Fruit fly (Drosophila melanogaster) whole organism, embryonic: ENCODE results near the gene CG5160.

Experiments
- Aef1 ChIP-seq: fragments of 200-800 bp; sonication (Bioruptor generic); IDR thresholded peaks from 3 replicates; pipeline ENCODE4 v1.3.6; 2022; ENCODE audit warnings: missing biosample characterization, missing genetic modification characterization
- B-H2 ChIP-seq: fragments of 200-800 bp; sonication (Bioruptor generic); optimal IDR thresholded peaks from 2 replicates; lab custom pipeline; 2018; ENCODE audit warnings: missing biosample characterization, mild to moderate bottlenecking, missing genetic modification characterization
- CG1024 ChIP-seq: fragments of 200-800 bp; sonication (Bioruptor generic); IDR thresholded peaks from 2 replicates; pipeline ENCODE4 v1.3.6; 2022; ENCODE audit warnings: missing biosample characterization, missing genetic modification characterization
- CG1233 ChIP-seq: fragments of 200-800 bp; sonication (Bioruptor generic); optimal IDR thresholded peaks from 4 replicates; lab custom pipeline; 2018; ENCODE audit warnings: missing biosample characterization, mild to moderate bottlenecking, missing genetic modification characterization
- CG13775 ChIP-seq: fragments of 200-800 bp; sonication (Bioruptor generic); optimal IDR thresholded peaks from 3 replicates; lab custom pipeline; 2017; ENCODE audit warnings: missing biosample characterization, mild to moderate bottlenecking, missing genetic modification characterization
- CG13894 ChIP-seq: fragments of 200-800 bp; sonication (Bioruptor generic); optimal IDR thresholded peaks from 3 replicates; lab custom pipeline; 2018; ENCODE audit warnings: missing biosample characterization, mild to moderate bottlenecking, missing genetic modification characterization, moderate library complexity
- CG14050 ChIP-seq: fragments of 200-800 bp; sonication (Bioruptor generic); IDR thresholded peaks from 3 replicates; pipeline ENCODE4 v1.3.6; 2022; ENCODE audit warnings: missing biosample characterization, missing genetic modification characterization
- CG16779 ChIP-seq: fragments of 200-800 bp; sonication (Bioruptor generic); IDR thresholded peaks from 2 replicates; pipeline ENCODE4 v1.3.6; 2022; ENCODE audit warnings: missing biosample characterization, missing genetic modification characterization
- CG17328 ChIP-seq: fragments of 200-800 bp; sonication (Bioruptor generic); IDR thresholded peaks from 2 replicates; pipeline ENCODE4 v1.3.6; 2022; ENCODE audit warnings: missing biosample characterization, missing genetic modification characterization
- CG17359 ChIP-seq: fragments of 200-800 bp; sonication (Bioruptor generic); optimal IDR thresholded peaks from 3 replicates; lab custom pipeline; 2018; ENCODE audit warnings: missing biosample characterization, mild to moderate bottlenecking, missing genetic modification characterization, moderate library complexity
- CG2116 ChIP-seq: fragments of 200-800 bp; sonication (Bioruptor generic); optimal IDR thresholded peaks from 3 replicates; lab custom pipeline; 2018; ENCODE audit warnings: missing biosample characterization, mild to moderate bottlenecking, missing genetic modification characterization
- CG2678 ChIP-seq: fragments of 200-800 bp; sonication (Bioruptor generic); optimal IDR thresholded peaks from 3 replicates; lab custom pipeline; 2019; ENCODE audit warnings: missing biosample characterization, mild to moderate bottlenecking, missing genetic modification characterization, moderate library complexity
- CG31441 ChIP-seq: fragments of 200-800 bp; sonication (Bioruptor generic); IDR thresholded peaks from 2 replicates; pipeline ENCODE4 v1.3.6; 2022; ENCODE audit warnings: missing biosample characterization, missing genetic modification characterization
- CG3281 ChIP-seq: fragments of 200-800 bp; sonication (Bioruptor generic); optimal IDR thresholded peaks from 3 replicates; lab custom pipeline; 2017; ENCODE audit warnings: missing biosample characterization, mild to moderate bottlenecking, missing genetic modification characterization
- CG3995 ChIP-seq: fragments of 200-800 bp; sonication (Bioruptor generic); optimal IDR thresholded peaks from 3 replicates; lab custom pipeline; 2016; ENCODE audit warnings: missing biosample characterization, missing genetic modification characterization
- CG4854 ChIP-seq: fragments of 200-800 bp; sonication (Bioruptor generic); optimal IDR thresholded peaks from 2 replicates; lab custom pipeline; 2016; ENCODE audit warnings: missing biosample characterization, missing genetic modification characterization, inconsistent platforms
- CG5245 ChIP-seq: fragments of 200-800 bp; sonication (Bioruptor generic); optimal IDR thresholded peaks from 3 replicates; lab custom pipeline; 2016; ENCODE audit warnings: missing biosample characterization, missing genetic modification characterization
- CG7556 ChIP-seq: fragments of 200-800 bp; sonication (Bioruptor generic); optimal IDR thresholded peaks from 2 replicates; lab custom pipeline; 2017; ENCODE audit warnings: missing biosample characterization, mild to moderate bottlenecking, missing genetic modification characterization
- CG8359 ChIP-seq: fragments of 200-800 bp; sonication (Bioruptor generic); optimal IDR thresholded peaks from 2 replicates; lab custom pipeline; 2017; ENCODE audit warnings: missing biosample characterization, mild to moderate bottlenecking, missing genetic modification characterization, borderline replicate concordance
- CG9215 ChIP-seq: fragments of 200-800 bp; sonication (Bioruptor generic); IDR thresholded peaks from 2 replicates; pipeline ENCODE4 v1.3.6; 2022; ENCODE audit warnings: missing biosample characterization, missing genetic modification characterization
- CTCF ChIP-seq: fragments of 200-800 bp; sonication (Bioruptor generic); optimal IDR thresholded peaks from 2 replicates; lab custom pipeline; 2017; ENCODE audit warnings: missing biosample characterization, mild to moderate bottlenecking, missing genetic modification characterization, moderate library complexity
- Dip3 ChIP-seq: fragments of 200-800 bp; sonication (Bioruptor generic); optimal IDR thresholded peaks from 3 replicates; lab custom pipeline; 2016; ENCODE audit warnings: missing biosample characterization, missing genetic modification characterization
- Drgx ChIP-seq: fragments of 200-800 bp; sonication (Bioruptor generic); IDR thresholded peaks from 2 replicates; pipeline ENCODE4 v1.3.6; 2022; ENCODE audit warnings: missing biosample characterization, missing genetic modification characterization
- Elba2 ChIP-seq: fragments of 200-800 bp; sonication (Bioruptor generic); optimal IDR thresholded peaks from 3 replicates; lab custom pipeline; 2016; ENCODE audit warnings: missing biosample characterization, missing genetic modification characterization
- HHEX ChIP-seq: fragments of 200-800 bp; sonication (Bioruptor generic); optimal IDR thresholded peaks from 3 replicates; lab custom pipeline; 2017; ENCODE audit warnings: missing biosample characterization, mild to moderate bottlenecking, missing genetic modification characterization, missing genetic modification reagents
- Hmx ChIP-seq: fragments of 200-800 bp; sonication (Bioruptor generic); optimal IDR thresholded peaks from 2 replicates; lab custom pipeline; 2016; ENCODE audit warnings: missing biosample characterization, missing genetic modification characterization
- Lim3 ChIP-seq: fragments of 200-800 bp; sonication (Bioruptor generic); IDR thresholded peaks from 2 replicates; pipeline ENCODE4 v1.3.6; 2022; ENCODE audit warnings: missing biosample characterization, missing genetic modification characterization
- Myb ChIP-seq: fragments of 200-800 bp; sonication (Bioruptor generic); optimal IDR thresholded peaks from 2 replicates; lab custom pipeline; 2016; ENCODE audit warnings: missing biosample characterization, missing genetic modification characterization
- Trl ChIP-seq, 3 experiments: fragments of >200 bp in 2 of 3; fragments of 200-800 bp in 1 of 3; sonication (Bioruptor generic) in 1 of 3; optimal IDR thresholded peaks; 2 replicates in 1 of 3; 3 replicates in 2 of 3; lab custom pipeline; 2016 to 2017; ENCODE audit warnings: missing biosample characterization in 1 of 3, missing genetic modification characterization in 1 of 3
- aop ChIP-seq: fragments of 200-800 bp; sonication (Bioruptor generic); IDR thresholded peaks from 2 replicates; pipeline ENCODE4 v1.3.6; 2022; ENCODE audit warnings: missing biosample characterization, missing genetic modification characterization
- bcd ChIP-seq: fragments of 200-800 bp; sonication (Bioruptor generic); optimal IDR thresholded peaks from 2 replicates; lab custom pipeline; 2017; ENCODE audit warnings: missing biosample characterization, mild to moderate bottlenecking, missing genetic modification characterization
- br ChIP-seq: fragments of >200 bp; optimal IDR thresholded peaks from 2 replicates; lab custom pipeline; 2017
- cg ChIP-seq: fragments of 200-800 bp; sonication (Bioruptor generic); optimal IDR thresholded peaks from 3 replicates; lab custom pipeline; 2019; ENCODE audit warnings: missing biosample characterization, mild to moderate bottlenecking, missing genetic modification characterization, moderate library complexity
- chif ChIP-seq, 2 experiments: fragments of 200-800 bp; sonication (Bioruptor generic); optimal IDR thresholded peaks; 3 replicates each; lab custom pipeline; 2016; ENCODE audit warnings: missing biosample characterization in 2 of 2, missing genetic modification characterization in 2 of 2
- corto ChIP-seq: fragments of 200-800 bp; sonication (Bioruptor generic); optimal IDR thresholded peaks from 2 replicates; lab custom pipeline; 2016; ENCODE audit warnings: missing biosample characterization, mild to moderate bottlenecking, missing genetic modification characterization, moderate library complexity
- dati ChIP-seq: fragments of 200-800 bp; sonication (Bioruptor generic); IDR thresholded peaks from 2 replicates; pipeline ENCODE4 v1.3.6; 2022; ENCODE audit warnings: missing biosample characterization, missing genetic modification characterization
- dysf ChIP-seq: fragments of 200-800 bp; sonication (Bioruptor generic); IDR thresholded peaks from 3 replicates; pipeline ENCODE4 v1.3.6; 2022; ENCODE audit warnings: missing biosample characterization, missing genetic modification characterization
- esg ChIP-seq: fragments of 200-800 bp; sonication (Bioruptor generic); conservative IDR thresholded peaks from 2 replicates; pipeline ENCODE4 v1.3.6; 2022; ENCODE audit warnings: missing biosample characterization, missing genetic modification characterization
- ftz-f1 ChIP-seq: fragments of 200-800 bp; sonication (Bioruptor generic); optimal IDR thresholded peaks from 2 replicates; lab custom pipeline; 2016; ENCODE audit warnings: missing biosample characterization, missing genetic modification characterization
- grn ChIP-seq: fragments of 200-800 bp; sonication (Bioruptor generic); optimal IDR thresholded peaks from 3 replicates; lab custom pipeline; 2017; ENCODE audit warnings: missing biosample characterization, missing genetic modification characterization
- ham ChIP-seq: fragments of 200-800 bp; sonication (Bioruptor generic); IDR thresholded peaks from 2 replicates; pipeline ENCODE4 v1.3.6; 2022; ENCODE audit warnings: missing biosample characterization, missing genetic modification characterization
- her ChIP-seq: fragments of 200-800 bp; sonication (Bioruptor generic); optimal IDR thresholded peaks from 2 replicates; lab custom pipeline; 2016; ENCODE audit warnings: missing biosample characterization, missing genetic modification characterization
- ken ChIP-seq: fragments of 200-800 bp; sonication (Bioruptor generic); IDR thresholded peaks from 3 replicates; pipeline ENCODE4 v1.3.6; 2022; ENCODE audit warnings: missing biosample characterization, missing genetic modification characterization
- lola ChIP-seq, 3 experiments: fragments of >200 bp in 2 of 3; fragments of 200-800 bp in 1 of 3; sonication (Bioruptor generic) in 1 of 3; optimal IDR thresholded peaks; 2 replicates each; lab custom pipeline; 2017 to 2019; ENCODE audit warnings: missing biosample characterization in 3 of 3, missing genetic modification characterization in 3 of 3, mild to moderate bottlenecking in 1 of 3, moderate library complexity in 1 of 3
- mirr ChIP-seq: fragments of 200-800 bp; sonication (Bioruptor generic); optimal IDR thresholded peaks from 3 replicates; lab custom pipeline; 2018; ENCODE audit warnings: missing biosample characterization, mild to moderate bottlenecking, missing genetic modification characterization
- pb ChIP-seq: fragments of 200-800 bp; sonication (Bioruptor generic); optimal IDR thresholded peaks from 3 replicates; lab custom pipeline; 2016; ENCODE audit warnings: missing biosample characterization, missing genetic modification characterization
- peb ChIP-seq: fragments of 200-800 bp; sonication (Bioruptor generic); IDR thresholded peaks from 2 replicates; pipeline ENCODE4 v1.3.6; 2022; ENCODE audit warnings: missing biosample characterization, missing genetic modification characterization
- schlank ChIP-seq: fragments of 200-800 bp; sonication (Bioruptor generic); optimal IDR thresholded peaks from 2 replicates; lab custom pipeline; 2018; ENCODE audit warnings: missing biosample characterization, mild to moderate bottlenecking, missing genetic modification characterization
- sens ChIP-seq: fragments of 200-800 bp; sonication (Bioruptor generic); peaks from one replicate; lab custom pipeline; 2016; ENCODE audit warnings: missing biosample characterization, missing genetic modification characterization
- zen ChIP-seq: fragments of 200-800 bp; sonication (Bioruptor generic); optimal IDR thresholded peaks from 3 replicates; lab custom pipeline; 2018; ENCODE audit warnings: missing biosample characterization, mild to moderate bottlenecking, missing genetic modification characterization, moderate library complexity

The CG5160 gene

dm6 chr2L:7424907-7425689, 26.5 kb upstream of the CG5160 start (continued):
- TF ChIP-seq Hmx (GFP tag; lab: Kevin White, UChicago): no peak
- TF ChIP-seq zen (tag; lab: Kevin White, UChicago): peak; percentile 12
- no peak for TF ChIP-seq grn
- no peak for TF ChIP-seq ken
- TF ChIP-seq CG4854 (GFP tag; lab: Kevin White, UChicago): no peak
- peak; percentile 12 for TF ChIP-seq CG17359 (tag; lab: Kevin White, UChicago)
- peak; percentile 70 for TF ChIP-seq Aef1 (GFP tag; lab: Robert Waterston, UW)
- no peak for TF ChIP-seq CG1024 (GFP tag; lab: Robert Waterston, UW)
- TF ChIP-seq CG3995: peak; percentile 34
- peak; percentile 52 to 85 for TF ChIP-seq Trl (optimal IDR thresholded peaks at IDR 0.05; lab: Kevin White, UChicago)
- peak; percentile 42 for TF ChIP-seq Trl (GFP tag; optimal IDR thresholded peaks at IDR 0.05; lab: Kevin White, UChicago)
- TF ChIP-seq mirr (GFP tag; lab: Kevin White, UChicago): no peak
- no peak for TF ChIP-seq Lim3 (GFP tag; lab: Robert Waterston, UW)
- no peak for TF ChIP-seq aop (GFP tag; lab: Robert Waterston, UW)
- no peak for TF ChIP-seq CTCF (GFP tag; lab: Kevin White, UChicago)
- no peak for TF ChIP-seq B-H2 (GFP tag; lab: Kevin White, UChicago)
- TF ChIP-seq CG8359 (GFP tag; lab: Kevin White, UChicago): no peak
- TF ChIP-seq sens (GFP tag; lab: Kevin White, UChicago): peak; percentile 26
- TF ChIP-seq bcd (GFP tag; lab: Kevin White, UChicago): peak; percentile 64
- no peak for TF ChIP-seq CG5245 (GFP tag; lab: Kevin White, UChicago)
- peak; percentile 87 for TF ChIP-seq Drgx
- peak; percentile 53 for TF ChIP-seq CG7556
- TF ChIP-seq CG16779 (GFP tag; lab: Robert Waterston, UW): peak; percentile 80
- TF ChIP-seq CG31441: no peak
- peak; percentile 21; the same call in 1 of the 3 replicates for TF ChIP-seq CG14050 (GFP tag; lab: Robert Waterston, UW)
- TF ChIP-seq cg (GFP tag; lab: Kevin White, UChicago): peak; percentile 47
- peak; percentile 68 for TF ChIP-seq CG2678
- peak; percentile 72; the same call in 2 of the 3 replicates for TF ChIP-seq dysf (GFP tag; lab: Robert Waterston, UW)
- TF ChIP-seq CG13775 (GFP tag; lab: Kevin White, UChicago): peak; percentile 70
- TF ChIP-seq lola (GFP tag; optimal IDR thresholded peaks at IDR 0.05; lab: Kevin White, UChicago): no peak
- TF ChIP-seq ham: peak; percentile 50; the same call in 1 of the 2 replicates
- TF ChIP-seq Myb (GFP tag; lab: Kevin White, UChicago): peak; percentile 68
- peak; percentile 50 for TF ChIP-seq ftz-f1 (GFP tag; lab: Kevin White, UChicago)
- no peak for TF ChIP-seq CG2116
- peak; percentile 29 for TF ChIP-seq CG13894 (tag; lab: Kevin White, UChicago)
- TF ChIP-seq CG3281 (GFP tag; lab: Kevin White, UChicago): peak; percentile 82
- TF ChIP-seq corto: peak; percentile 15
- TF ChIP-seq peb: no peak
- TF ChIP-seq pb (GFP tag; lab: Kevin White, UChicago): peak; percentile 55
- TF ChIP-seq CG1233 (GFP tag; lab: Kevin White, UChicago): peak; percentile 19
- TF ChIP-seq CG17328: 0 out of 2 replicates have a peak, but pooled peaks have one; percentile 34
- TF ChIP-seq CG9215: peak; percentile 83
- TF ChIP-seq her: peak; percentile 76
- TF ChIP-seq schlank (tag; lab: Kevin White, UChicago): peak; percentile 84
- peak; percentile 28; the same call in 1 of the 2 replicates for TF ChIP-seq esg (GFP tag; lab: Robert Waterston, UW)
- TF ChIP-seq dati (GFP tag; lab: Robert Waterston, UW): peak; percentile 33; the same call in 1 of the 2 replicates
- TF ChIP-seq chif (GFP tag; optimal IDR thresholded peaks at IDR 0.05; lab: Kevin White, UChicago): peak in 1 of 2 experiments; percentile 35
- TF ChIP-seq Elba2: no peak
- TF ChIP-seq HHEX (GFP tag; lab: Kevin White, UChicago): peak; percentile 14
- no peak for TF ChIP-seq br (lab: Kevin White, UChicago)
- TF ChIP-seq Dip3: peak; percentile 73
